Worm (Caenorhabditis elegans): ENCODE measurements around the gene cone-1.

cone-1 gene

DNA sequence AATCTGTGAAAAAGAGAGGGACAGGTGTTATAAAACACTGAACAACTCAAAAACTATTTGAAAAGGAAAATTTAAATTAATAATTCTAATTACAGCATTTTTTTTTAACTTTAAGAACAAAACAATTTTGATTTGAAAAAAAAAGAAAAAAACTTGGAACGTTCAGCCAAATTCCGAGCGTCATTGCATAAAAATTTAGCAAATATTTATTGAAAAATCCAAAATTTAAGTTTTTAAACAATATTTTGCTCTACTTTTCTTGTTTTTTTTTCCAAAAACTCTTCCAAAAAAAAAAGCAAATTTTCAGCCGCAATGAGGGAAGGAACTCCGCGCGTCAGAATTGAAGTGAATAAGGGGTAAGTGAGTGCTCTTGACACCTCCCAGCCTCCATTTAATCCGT lies 19.2 kb downstream of the cone-1 start, which contains the start of gene feh-1:
feh-1 (plus strand) TSS at position 301 of the 400 bp plus-strand sequence.
- TF ChIP-seq ceh-22 (tag; optimal IDR thresholded peaks at IDR 0.05): no peak
- TF ChIP-seq syd-9 (tag; optimal IDR thresholded peaks at IDR 0.05): no peak
- no peak for TF ChIP-seq F13H6.1 (tag; optimal IDR thresholded peaks at IDR 0.05)
- TF ChIP-seq Y22D7AL.16 (tag; optimal IDR thresholded peaks at IDR 0.05): no peak
- no peak for TF ChIP-seq madf-2 (tag; optimal IDR thresholded peaks at IDR 0.05)
- no peak for TF ChIP-seq mec-3 (tag; optimal IDR thresholded peaks at IDR 0.05; ENCODE audit: borderline replicate concordance)
- TF ChIP-seq elt-2 (tag; optimal IDR thresholded peaks at IDR 0.05): no peak
- TF ChIP-seq ttx-3 (tag; optimal IDR thresholded peaks at IDR 0.05): no peak
- no peak for TF ChIP-seq npax-4 (tag; optimal IDR thresholded peaks at IDR 0.05)
- no peak for TF ChIP-seq sox-4 (tag; optimal IDR thresholded peaks at IDR 0.05)
- no peak for TF ChIP-seq tbx-7 (tag; optimal IDR thresholded peaks at IDR 0.05)
- TF ChIP-seq ceh-24 (tag; optimal IDR thresholded peaks at IDR 0.05): no peak
- TF ChIP-seq pax-1 (tag; optimal IDR thresholded peaks at IDR 0.05): no peak
- TF ChIP-seq ceh-30 (tag; optimal IDR thresholded peaks at IDR 0.05): no peak
- no peak for TF ChIP-seq odd-2 (tag; optimal IDR thresholded peaks at IDR 0.05)
- TF ChIP-seq C38D4.7 (GFP tag; optimal IDR thresholded peaks at IDR 0.05): no peak
- no peak for TF ChIP-seq lim-6 (tag; optimal IDR thresholded peaks at IDR 0.05)

DNA sequence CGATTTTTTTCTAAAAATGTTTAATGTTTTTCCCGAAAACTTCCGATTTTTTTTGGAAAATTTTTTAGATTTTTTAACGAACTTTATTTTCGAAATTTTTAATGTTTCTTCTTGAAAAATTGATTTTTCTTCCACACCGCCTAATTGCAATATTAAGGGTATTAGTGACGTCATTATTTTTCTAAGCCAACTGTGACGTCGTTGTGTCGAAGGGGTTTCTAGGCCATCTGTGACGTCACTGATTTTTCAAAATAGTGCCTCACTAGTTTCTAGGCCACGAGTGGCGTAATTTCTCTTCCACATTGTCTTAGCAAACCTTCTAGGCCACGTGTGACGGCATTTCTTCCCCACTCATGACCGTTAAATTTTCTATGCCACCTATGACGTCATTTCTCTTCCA lies 21.6 kb downstream of the cone-1 start:
- TF ChIP-seq hlh-30 (tag; optimal IDR thresholded peaks at IDR 0.05; ENCODE audit: insufficient read depth) (no peak), mec-3 (tag; optimal IDR thresholded peaks at IDR 0.05; ENCODE audit: borderline replicate concordance) (no peak), ztf-16 (tag; optimal IDR thresholded peaks at IDR 0.05) (no peak), syd-9 (tag; optimal IDR thresholded peaks at IDR 0.05) (no peak), fkh-6 (tag; optimal IDR thresholded peaks at IDR 0.05) (no peak), npax-4 (tag; optimal IDR thresholded peaks at IDR 0.05) (no peak), ets-4 (tag; optimal IDR thresholded peaks at IDR 0.05) (no peak), lin-11 (tag; optimal IDR thresholded peaks at IDR 0.05) (no peak), tbx-2 (tag; optimal IDR thresholded peaks at IDR 0.05) (no peak), unc-55 (GFP tag; optimal IDR thresholded peaks at IDR 0.05) (no peak), che-1 (tag; optimal IDR thresholded peaks at IDR 0.05) (no peak), ceh-6 (GFP tag; optimal IDR thresholded peaks at IDR 0.05) (no peak), F13H6.1 (tag; optimal IDR thresholded peaks at IDR 0.05) (no peak)

DNA sequence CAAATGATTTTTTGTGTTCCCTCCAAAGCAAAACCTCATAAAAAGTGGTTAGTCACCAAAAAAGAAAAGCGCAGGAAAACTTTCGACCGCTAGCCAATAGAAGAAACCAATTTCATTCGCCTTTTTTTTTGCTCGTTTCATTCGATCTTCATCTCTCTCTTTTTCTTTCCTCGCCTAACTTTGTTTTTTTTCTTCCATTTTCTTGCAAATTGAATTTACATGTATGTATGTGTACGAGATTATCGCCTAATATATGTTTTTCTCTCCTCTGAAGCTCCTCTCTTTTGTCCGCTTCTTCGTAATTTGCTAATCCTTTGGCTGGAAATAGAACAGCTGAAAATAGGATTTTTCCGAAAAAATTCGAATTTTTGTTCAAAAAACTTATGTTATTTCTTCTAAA lies 22.0 kb downstream of the cone-1 start:
- TF ChIP-seq unc-42 (tag; optimal IDR thresholded peaks at IDR 0.05) (peak; percentile 94), F13H6.1 (tag; optimal IDR thresholded peaks at IDR 0.05) (no peak), ceh-2 (tag; optimal IDR thresholded peaks at IDR 0.05) (no peak), tbx-7 (tag; optimal IDR thresholded peaks at IDR 0.05) (no peak), ceh-9 (tag; optimal IDR thresholded peaks at IDR 0.05) (no peak), che-1 (tag; optimal IDR thresholded peaks at IDR 0.05) (no peak), ceh-48 (tag; optimal IDR thresholded peaks at IDR 0.05) (no peak), ztf-16 (tag; optimal IDR thresholded peaks at IDR 0.05) (no peak)

ce11 chrIII:2553579-2553978 lies 23.2 kb downstream of the cone-1 start:
- TF ChIP-seq ceh-24 (tag; optimal IDR thresholded peaks at IDR 0.05) (no peak), hlh-13 (GFP tag; optimal IDR thresholded peaks at IDR 0.05) (no peak), fkh-6 (tag; optimal IDR thresholded peaks at IDR 0.05) (no peak), Y22D7AL.16 (tag; optimal IDR thresholded peaks at IDR 0.05) (no peak), pag-3 (tag; optimal IDR thresholded peaks at IDR 0.05; ENCODE audit: borderline replicate concordance) (no peak), ets-4 (tag; optimal IDR thresholded peaks at IDR 0.05) (no peak), fkh-10 (GFP tag; optimal IDR thresholded peaks at IDR 0.05) (no peak), eyg-1 (tag; optimal IDR thresholded peaks at IDR 0.05) (no peak), unc-86 (tag; optimal IDR thresholded peaks at IDR 0.05) (no peak), ttx-3 (tag; optimal IDR thresholded peaks at IDR 0.05) (no peak), tbx-2 (tag; optimal IDR thresholded peaks at IDR 0.05) (no peak)

DNA sequence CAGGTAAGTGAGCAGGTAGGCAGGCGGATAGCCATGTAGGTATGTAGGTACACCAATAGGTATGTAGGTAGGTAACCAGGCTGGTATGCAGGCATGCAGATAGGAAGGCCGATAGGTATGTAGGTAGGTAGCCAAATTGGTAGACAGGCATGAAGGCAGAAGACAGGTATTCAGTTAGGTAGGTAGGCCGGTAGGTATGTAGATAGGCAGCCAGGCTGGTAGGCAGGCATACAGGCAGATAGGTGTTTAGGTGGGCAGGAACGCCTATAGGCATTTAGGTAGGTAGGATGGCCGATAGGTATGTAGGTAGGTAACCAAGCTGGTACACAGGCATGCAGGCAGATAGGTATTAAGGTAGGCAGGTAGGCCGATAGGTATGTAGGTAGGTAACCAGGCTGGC lies 30.4 kb downstream of the cone-1 start:
- TF ChIP-seq C08G9.2 (tag; optimal IDR thresholded peaks at IDR 0.05): peak; percentile 40
- TF ChIP-seq sdc-2 (tag; optimal IDR thresholded peaks at IDR 0.05): peak; percentile 29
- TF ChIP-seq hlh-6 (tag; optimal IDR thresholded peaks at IDR 0.05): peak; percentile 29
- TF ChIP-seq elt-4 (tag; optimal IDR thresholded peaks at IDR 0.05): peak; percentile 22
- TF ChIP-seq pha-4 (tag; optimal IDR thresholded peaks at IDR 0.05): no peak

Measured in whole organism, late embryonic.